Fruit fly (Drosophila melanogaster): ENCODE data around the gene CG10375.
A peak's percentile ranks its signal among the peaks of the same experiment; 100 is the strongest.

CG10375 gene

DNA sequence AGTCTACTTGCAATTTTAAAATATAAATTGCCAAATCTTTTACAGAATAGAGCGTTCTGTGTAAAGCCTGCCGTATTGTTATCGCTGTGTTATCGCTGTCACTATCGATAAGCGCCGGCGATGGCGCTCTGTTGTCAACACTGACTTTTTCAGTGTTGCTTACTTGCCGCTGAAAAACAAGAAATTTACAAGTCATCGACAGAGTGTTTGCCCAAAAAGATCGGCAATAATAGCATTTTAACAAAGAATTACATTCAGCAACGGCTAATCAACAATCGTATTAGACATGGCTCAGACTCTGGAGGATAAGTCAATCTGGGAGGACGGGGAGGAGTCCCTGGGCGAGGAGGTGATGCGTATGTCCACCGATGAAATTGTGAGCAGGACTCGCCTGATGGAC lies 14.8 kb upstream of the CG10375 start, which contains the start of the genes RanBP3 and Rpt5 (continued):
- TF ChIP-seq sna (GFP tag; IDR thresholded peaks at IDR 0.05; ENCODE audit: partially characterized antibody) (peak; percentile 68), sob (GFP tag; IDR thresholded peaks at IDR 0.05) (peak; percentile 90), HLH54F (GFP tag; optimal IDR thresholded peaks at IDR 0.05) (peak; percentile 71), Atf-2 (GFP tag; optimal IDR thresholded peaks at IDR 0.05) (peak; percentile 48), sima (GFP tag; optimal IDR thresholded peaks at IDR 0.05) (no peak), NFAT (GFP tag; IDR thresholded peaks at IDR 0.05) (peak; percentile 63; the same call in 1 of the 2 replicates), nerfin-2 (GFP tag; IDR thresholded peaks at IDR 0.05; ENCODE audit: partially characterized antibody) (peak; percentile 75), CG34422 (GFP tag; IDR thresholded peaks at IDR 0.05) (peak; percentile 66; the same call in 2 of the 3 replicates), insv (GFP tag; optimal IDR thresholded peaks at IDR 0.05) (peak in 1 of 2 experiments; percentile 15), CrebB (tag; optimal IDR thresholded peaks at IDR 0.05) (peak; percentile 49), corto (GFP tag; optimal IDR thresholded peaks at IDR 0.05) (peak; percentile 32), schlank (tag; optimal IDR thresholded peaks at IDR 0.05) (no peak), bbx (GFP tag; IDR thresholded peaks at IDR 0.05; ENCODE audit: partially characterized antibody) (peak; percentile 92), Hr78 (GFP tag; optimal IDR thresholded peaks at IDR 0.05) (no peak), usp (GFP tag; optimal IDR thresholded peaks at IDR 0.05) (no peak), CG18011 (GFP tag; optimal IDR thresholded peaks at IDR 0.05) (peak; percentile 62), CG12299 (tag; optimal IDR thresholded peaks at IDR 0.05) (no peak), CG9817 (tag; optimal IDR thresholded peaks at IDR 0.05) (peak; percentile 38), pho (GFP tag; optimal IDR thresholded peaks at IDR 0.05) (peak; percentile 75), CG2712 (tag; optimal IDR thresholded peaks at IDR 0.05) (peak; percentile 31), CG12104 (GFP tag; optimal IDR thresholded peaks at IDR 0.05) (peak; percentile 0), fd96Cb (tag; optimal IDR thresholded peaks at IDR 0.05) (no peak), CG12391 (tag; optimal IDR thresholded peaks at IDR 0.05) (peak; percentile 33), Hsf (GFP tag; optimal IDR thresholded peaks at IDR 0.05) (peak; percentile 66), Hand (GFP tag; optimal IDR thresholded peaks at IDR 0.05) (no peak), CG7786 (GFP tag; optimal IDR thresholded peaks at IDR 0.05) (peak; percentile 65), shn (GFP tag; optimal IDR thresholded peaks at IDR 0.05) (peak; percentile 36), lilli (GFP tag; optimal IDR thresholded peaks at IDR 0.05) (peak; percentile 77), chinmo (GFP tag; IDR thresholded peaks at IDR 0.05; ENCODE audit: partially characterized antibody) (peak; percentile 69; the same call in 1 of the 4 replicates), tll (GFP tag; optimal IDR thresholded peaks at IDR 0.05) (no peak), CG1024 (GFP tag; IDR thresholded peaks at IDR 0.05) (no peak), ERR (GFP tag; optimal IDR thresholded peaks at IDR 0.05) (peak; percentile 77), ewg (GFP tag; optimal IDR thresholded peaks at IDR 0.05) (no peak), CG3163 (GFP tag; optimal IDR thresholded peaks at IDR 0.05) (peak; percentile 63), CG14667 (GFP tag; IDR thresholded peaks at IDR 0.05) (no peak), CG10462 (GFP tag; optimal IDR thresholded peaks at IDR 0.05) (peak; percentile 0), tap (tag; optimal IDR thresholded peaks at IDR 0.05) (no peak), abd-A (tag; optimal IDR thresholded peaks at IDR 0.05) (no peak), Usf (GFP tag; optimal IDR thresholded peaks at IDR 0.05) (no peak), sc (optimal IDR thresholded peaks at IDR 0.05) (no peak), sc (GFP tag; optimal IDR thresholded peaks at IDR 0.05) (no peak), ATbp (GFP tag; optimal IDR thresholded peaks at IDR 0.05) (no peak), pum (GFP tag; optimal IDR thresholded peaks at IDR 0.05) (peak; percentile 34), CG13296 (GFP tag; optimal IDR thresholded peaks at IDR 0.05) (peak; percentile 49), Lpt (GFP tag; optimal IDR thresholded peaks at IDR 0.05) (no peak), Bdp1 (GFP tag; optimal IDR thresholded peaks at IDR 0.05) (peak; percentile 5), CG33557 (GFP tag; optimal IDR thresholded peaks at IDR 0.05) (no peak), z (GFP tag; IDR thresholded peaks at IDR 0.05) (no peak), CG32532 (GFP tag; IDR thresholded peaks at IDR 0.05) (peak; percentile 60; the same call in 1 of the 2 replicates), trh (GFP tag; optimal IDR thresholded peaks at IDR 0.05) (peak; percentile 18), CG18476 (GFP tag; optimal IDR thresholded peaks at IDR 0.05) (no peak)

All from whole organism, embryonic.